Worm (Caenorhabditis elegans) whole organism, early embryonic: ENCODE measurements around the gene R05G6.1.
"Not testable (repeated sequence)": the region's sequence is repeated elsewhere in the genome, so short reads cannot be mapped to it uniquely, and the experiment has no call there.

Source experiments
- B0310.2 ChIP-seq: sonication (generic microtip); optimal IDR thresholded peaks from 2 replicates; lab custom pipeline; 2016; ENCODE audit warnings: mild to moderate bottlenecking, missing genetic modification characterization, missing compliant biosample characterization
- ama-1 ChIP-seq: fragments of 150-350 bp; optimal IDR thresholded peaks from 2 replicates; lab custom pipeline; 2014
- ceh-36 ChIP-seq: sonication (generic microtip); optimal IDR thresholded peaks from 2 replicates; lab custom pipeline; 2016; ENCODE audit warnings: missing genetic modification characterization, inconsistent platforms, missing compliant biosample characterization
- ets-7 ChIP-seq: sonication (generic microtip); optimal IDR thresholded peaks from 2 replicates; lab custom pipeline; 2016; ENCODE audit warnings: missing genotype, missing genetic modification characterization, missing compliant biosample characterization
- flt-1 ChIP-seq: fragments of 200-800 bp; sonication (Bioruptor generic); IDR thresholded peaks from 2 replicates; pipeline ENCODE4 v1.3.6; 2022; ENCODE audit warnings: missing genetic modification characterization, missing compliant biosample characterization
- hmbx-1 ChIP-seq: sonication (generic microtip); optimal IDR thresholded peaks from 2 replicates; lab custom pipeline; 2016; ENCODE audit warnings: mild to moderate bottlenecking, missing genetic modification characterization, missing compliant biosample characterization
- hmg-4 ChIP-seq: fragments of 200-800 bp; sonication (Bioruptor generic); optimal IDR thresholded peaks from 2 replicates; lab custom pipeline; 2018; ENCODE audit warnings: mild to moderate bottlenecking, missing genetic modification characterization, missing compliant biosample characterization
- hnd-1 ChIP-seq: sonication (generic microtip); optimal IDR thresholded peaks from 2 replicates; lab custom pipeline; 2016; ENCODE audit warnings: missing genetic modification characterization, missing compliant biosample characterization
- pes-1 ChIP-seq: fragments of 200-800 bp; sonication (Bioruptor generic); IDR thresholded peaks from 2 replicates; pipeline ENCODE4 v1.3.6; 2022; ENCODE audit warnings: missing genetic modification reagents, missing genetic modification characterization, missing compliant biosample characterization
- sea-1 ChIP-seq: fragments of 200-800 bp; sonication (Bioruptor generic); conservative IDR thresholded peaks from 2 replicates; pipeline ENCODE4 v1.3.6; 2022; ENCODE audit warnings: missing genetic modification characterization, missing compliant biosample characterization

DNA sequence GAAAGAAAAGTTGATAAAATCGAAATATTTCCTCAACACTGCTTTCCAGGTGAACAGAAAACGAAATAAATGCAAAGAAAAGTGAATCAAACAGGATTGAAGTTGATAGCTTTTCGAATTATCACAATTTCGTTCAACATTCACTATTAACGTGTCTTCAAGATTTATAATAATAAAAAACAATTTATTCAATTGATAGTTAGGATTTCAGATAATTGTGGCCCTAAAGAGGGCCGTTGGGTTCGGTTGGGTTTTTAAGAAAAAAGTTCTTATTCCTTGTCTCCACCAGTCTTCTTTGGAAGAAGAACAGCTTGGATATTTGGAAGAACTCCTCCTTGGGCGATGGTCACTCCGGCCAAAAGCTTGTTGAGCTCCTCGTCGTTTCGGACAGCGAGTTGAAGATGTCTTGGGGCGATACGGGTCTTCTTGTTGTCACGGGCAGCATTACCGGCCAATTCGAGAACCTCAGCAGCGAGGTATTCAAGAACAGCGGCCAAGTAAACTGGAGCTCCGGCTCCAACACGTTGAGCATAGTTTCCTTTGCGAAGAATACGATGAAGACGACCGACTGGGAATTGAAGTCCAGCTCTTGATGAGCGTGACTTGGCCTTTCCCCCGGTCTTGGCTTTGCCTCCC is 46.8 kb upstream of the R05G6.1 start:
- TF ChIP-seq ama-1 (lab: Kevin White, UChicago): peak; percentile 69
- TF ChIP-seq ets-7 (tag; lab: Kevin White, UChicago); hnd-1 (tag; lab: Kevin White, UChicago); ceh-36 (tag; lab: Kevin White, UChicago); hmg-4 (GFP tag; lab: Kevin White, UChicago); pes-1 (GFP tag; lab: Robert Waterston, UW); B0310.2 (tag; lab: Kevin White, UChicago); hmbx-1 (tag; lab: Kevin White, UChicago): not testable (repeated sequence)
- TF ChIP-seq sea-1: peak; percentile 76
- TF ChIP-seq flt-1 (GFP tag; lab: Robert Waterston, UW): peak; percentile 39; the same call in 1 of the 2 replicates
